Fruit fly (Drosophila melanogaster) whole organism, embryonic: ENCODE measurements around the gene vkg.
A peak's percentile ranks its signal among the peaks of the same experiment; 100 is the strongest.

ENCODE experiments used
- Atf3 ChIP-seq: fragments of 200-800 bp; sonication (Bioruptor generic); optimal IDR thresholded peaks from 3 replicates; lab custom pipeline; 2016; ENCODE audit warnings: missing biosample characterization, missing genetic modification characterization
- CG10321 ChIP-seq: fragments of 200-800 bp; sonication (Bioruptor generic); IDR thresholded peaks from 2 replicates; pipeline ENCODE4 v1.3.6; 2022; ENCODE audit warnings: missing biosample characterization, missing genetic modification characterization
- CG11085 ChIP-seq: fragments of 200-800 bp; sonication (Bioruptor generic); IDR thresholded peaks from 2 replicates; pipeline ENCODE4 v1.3.6; 2022; ENCODE audit warnings: missing biosample characterization, missing genetic modification characterization
- CG11695 ChIP-seq: fragments of 200-800 bp; sonication (Bioruptor generic); IDR thresholded peaks from 3 replicates; pipeline ENCODE4 v1.3.6; 2022; ENCODE audit warnings: missing biosample characterization, missing genetic modification characterization
- CG12942 ChIP-seq: fragments of 200-800 bp; sonication (Bioruptor generic); optimal IDR thresholded peaks from 3 replicates; lab custom pipeline; 2016; ENCODE audit warnings: missing biosample characterization, missing genetic modification characterization
- CG15696 ChIP-seq: fragments of 200-800 bp; sonication (Bioruptor generic); optimal IDR thresholded peaks from 2 replicates; lab custom pipeline; 2019; ENCODE audit warnings: missing biosample characterization, mild to moderate bottlenecking, missing genetic modification characterization, moderate library complexity
- CG18262 ChIP-seq: fragments of 200-800 bp; optimal IDR thresholded peaks from 3 replicates; lab custom pipeline; 2019; ENCODE audit warnings: missing biosample characterization, mild to moderate bottlenecking, missing genetic modification characterization, moderate library complexity
- CG30431 ChIP-seq: fragments of 200-800 bp; sonication (Bioruptor generic); optimal IDR thresholded peaks from 2 replicates; lab custom pipeline; 2017; ENCODE audit warnings: missing biosample characterization, missing genetic modification characterization
- CG31365 ChIP-seq: fragments of 200-800 bp; sonication (Bioruptor generic); optimal IDR thresholded peaks from 2 replicates; lab custom pipeline; 2018; ENCODE audit warnings: missing biosample characterization, mild to moderate bottlenecking, missing genetic modification characterization
- CG6175 ChIP-seq: fragments of 200-800 bp; sonication (Bioruptor generic); IDR thresholded peaks from 3 replicates; pipeline ENCODE4 v1.3.6; 2022; ENCODE audit warnings: missing biosample characterization, missing genetic modification characterization
- CG6813 ChIP-seq: fragments of 200-800 bp; sonication (Bioruptor generic); optimal IDR thresholded peaks from 2 replicates; lab custom pipeline; 2017; ENCODE audit warnings: missing biosample characterization, missing genetic modification characterization, mild to moderate bottlenecking, moderate library complexity, missing genetic modification reagents
- CG7745 ChIP-seq: fragments of 200-800 bp; sonication (Bioruptor generic); optimal IDR thresholded peaks from 2 replicates; lab custom pipeline; 2018; ENCODE audit warnings: missing biosample characterization, mild to moderate bottlenecking, missing genetic modification characterization, moderate library complexity
- CG8944 ChIP-seq: fragments of 200-800 bp; sonication (Bioruptor generic); optimal IDR thresholded peaks from 3 replicates; lab custom pipeline; 2016; ENCODE audit warnings: missing biosample characterization, missing genetic modification characterization
- CG9437 ChIP-seq: fragments of 200-800 bp; sonication (Bioruptor generic); optimal IDR thresholded peaks from 2 replicates; lab custom pipeline; 2018; ENCODE audit warnings: missing biosample characterization, mild to moderate bottlenecking, missing genetic modification characterization
- CG9876 ChIP-seq: fragments of 200-800 bp; sonication (Bioruptor generic); optimal IDR thresholded peaks from 2 replicates; lab custom pipeline; 2016; ENCODE audit warnings: missing biosample characterization, missing genetic modification characterization
- Deaf1 ChIP-seq: fragments of 200-800 bp; optimal IDR thresholded peaks from 3 replicates; lab custom pipeline; 2019; ENCODE audit warnings: missing biosample characterization, mild to moderate bottlenecking, missing genetic modification characterization, moderate library complexity
- Dref ChIP-seq: fragments of 200-800 bp; sonication (Bioruptor generic); IDR thresholded peaks from 2 replicates; pipeline ENCODE4 v1.3.6; 2022; ENCODE audit warnings: missing biosample characterization, missing genetic modification characterization
- Fer2 ChIP-seq: fragments of 200-800 bp; sonication (Bioruptor generic); optimal IDR thresholded peaks from 2 replicates; lab custom pipeline; 2018; ENCODE audit warnings: missing biosample characterization, mild to moderate bottlenecking, missing genetic modification characterization, moderate library complexity
- HHEX ChIP-seq: fragments of 200-800 bp; sonication (Bioruptor generic); optimal IDR thresholded peaks from 3 replicates; lab custom pipeline; 2017; ENCODE audit warnings: missing biosample characterization, mild to moderate bottlenecking, missing genetic modification characterization, missing genetic modification reagents
- Hr3 ChIP-seq: fragments of 200-800 bp; sonication (Bioruptor generic); optimal IDR thresholded peaks from 3 replicates; lab custom pipeline; 2016; ENCODE audit warnings: missing biosample characterization, missing genetic modification characterization
- MESR4 ChIP-seq: fragments of 200-800 bp; sonication (Bioruptor generic); optimal IDR thresholded peaks from 2 replicates; lab custom pipeline; 2018; ENCODE audit warnings: missing biosample characterization, mild to moderate bottlenecking, missing genetic modification characterization, moderate library complexity
- Meics ChIP-seq: fragments of 200-800 bp; sonication (Bioruptor generic); optimal IDR thresholded peaks from 2 replicates; lab custom pipeline; 2017; ENCODE audit warnings: missing biosample characterization, mild to moderate bottlenecking, missing genetic modification characterization
- Mes4 ChIP-seq: fragments of 200-800 bp; sonication (Bioruptor generic); optimal IDR thresholded peaks from 2 replicates; lab custom pipeline; 2016; ENCODE audit warnings: missing biosample characterization, missing genetic modification characterization
- NC2β ChIP-seq: fragments of 200-800 bp; sonication (Bioruptor generic); optimal IDR thresholded peaks from 2 replicates; lab custom pipeline; 2016; ENCODE audit warnings: missing biosample characterization, missing genetic modification characterization
- Oaz ChIP-seq: fragments of 200-800 bp; sonication (Bioruptor generic); IDR thresholded peaks from 2 replicates; pipeline ENCODE4 v1.3.6; 2022; ENCODE audit warnings: missing biosample characterization, missing genetic modification characterization
- Ptx1 ChIP-seq: fragments of 200-800 bp; sonication (Bioruptor generic); IDR thresholded peaks from 2 replicates; pipeline ENCODE4 v1.3.6; 2022; ENCODE audit warnings: missing biosample characterization, missing genetic modification characterization
- Ssrp ChIP-seq: fragments of 200-800 bp; sonication (Bioruptor generic); optimal IDR thresholded peaks from 2 replicates; lab custom pipeline; 2018; ENCODE audit warnings: missing biosample characterization, mild to moderate bottlenecking, missing genetic modification characterization, moderate library complexity
- abd-A ChIP-seq: fragments of 200-800 bp; sonication (Bioruptor generic); optimal IDR thresholded peaks from 3 replicates; lab custom pipeline; 2019; ENCODE audit warnings: missing biosample characterization, mild to moderate bottlenecking, missing genetic modification characterization, moderate library complexity
- ash1 ChIP-seq: fragments of 200-800 bp; sonication (Bioruptor generic); optimal IDR thresholded peaks from 2 replicates; lab custom pipeline; 2018; ENCODE audit warnings: missing biosample characterization, mild to moderate bottlenecking, missing genetic modification characterization
- bbx ChIP-seq: fragments of 200-800 bp; sonication (Bioruptor generic); IDR thresholded peaks from 2 replicates; pipeline ENCODE4 v1.3.6; 2022; ENCODE audit warnings: missing biosample characterization, missing genetic modification characterization; ENCODE audit not compliant: partially characterized antibody
- cad ChIP-seq: fragments of >200 bp; optimal IDR thresholded peaks from 2 replicates; lab custom pipeline; 2017; ENCODE audit warnings: missing biosample characterization, missing genetic modification characterization
- caup ChIP-seq: fragments of 200-800 bp; sonication (Bioruptor generic); optimal IDR thresholded peaks from 3 replicates; lab custom pipeline; 2017; ENCODE audit warnings: missing biosample characterization, mild to moderate bottlenecking, missing genetic modification characterization, moderate library complexity; ENCODE audit not compliant: severe bottlenecking
- dysf ChIP-seq: fragments of 200-800 bp; sonication (Bioruptor generic); IDR thresholded peaks from 3 replicates; pipeline ENCODE4 v1.3.6; 2022; ENCODE audit warnings: missing biosample characterization, missing genetic modification characterization
- eyg ChIP-seq: fragments of 200-800 bp; sonication (Bioruptor generic); optimal IDR thresholded peaks from 3 replicates; lab custom pipeline; 2016; ENCODE audit warnings: missing biosample characterization, missing genetic modification characterization
- fd96Cb ChIP-seq: fragments of 200-800 bp; sonication (Bioruptor generic); optimal IDR thresholded peaks from 2 replicates; lab custom pipeline; 2018; ENCODE audit warnings: missing biosample characterization, mild to moderate bottlenecking, missing genetic modification characterization, moderate library complexity
- gcm ChIP-seq: fragments of 200-800 bp; sonication (Bioruptor generic); optimal IDR thresholded peaks from 2 replicates; lab custom pipeline; 2019; ENCODE audit warnings: missing biosample characterization, mild to moderate bottlenecking, missing genetic modification characterization, moderate library complexity
- gsb ChIP-seq: fragments of 200-800 bp; sonication (Bioruptor generic); IDR thresholded peaks from 2 replicates; pipeline ENCODE4 v1.3.6; 2022; ENCODE audit warnings: missing biosample characterization, missing genetic modification characterization
- h ChIP-seq: fragments of >200 bp; optimal IDR thresholded peaks from 2 replicates; lab custom pipeline; 2017
- ken ChIP-seq: fragments of 200-800 bp; sonication (Bioruptor generic); IDR thresholded peaks from 3 replicates; pipeline ENCODE4 v1.3.6; 2022; ENCODE audit warnings: missing biosample characterization, missing genetic modification characterization
- knrl ChIP-seq: fragments of 200-800 bp; sonication (Bioruptor generic); IDR thresholded peaks from 3 replicates; pipeline ENCODE4 v1.3.6; 2022; ENCODE audit warnings: missing biosample characterization, missing genetic modification characterization; ENCODE audit not compliant: partially characterized antibody
- nerfin-1 ChIP-seq: fragments of 200-800 bp; sonication (Bioruptor generic); optimal IDR thresholded peaks from 3 replicates; lab custom pipeline; 2019; ENCODE audit warnings: missing biosample characterization, mild to moderate bottlenecking, missing genetic modification characterization, moderate library complexity
- org-1 ChIP-seq: fragments of 200-800 bp; sonication (Bioruptor generic); optimal IDR thresholded peaks from 2 replicates; lab custom pipeline; 2017; ENCODE audit warnings: missing biosample characterization, missing genetic modification characterization
- pan ChIP-seq, 4 experiments: fragments of >200 bp in 3 of 4; fragments of 200-800 bp in 1 of 4; sonication (Bioruptor generic) in 1 of 4; optimal IDR thresholded peaks in 3 of 4; IDR thresholded peaks in 1 of 4; 2 replicates each; pipeline versions ENCODE4 v1.3.6 to Lab custom; 2017 to 2022; ENCODE audit warnings: missing biosample characterization in 2 of 4, missing genetic modification characterization in 2 of 4, mixed read lengths in 1 of 4
- pita ChIP-seq: fragments of 200-800 bp; sonication (Bioruptor generic); optimal IDR thresholded peaks from 2 replicates; lab custom pipeline; 2017; ENCODE audit warnings: missing biosample characterization, mild to moderate bottlenecking, missing genetic modification characterization
- pum ChIP-seq: fragments of 200-800 bp; sonication (Bioruptor generic); optimal IDR thresholded peaks from 2 replicates; lab custom pipeline; 2016; ENCODE audit warnings: missing biosample characterization, missing genetic modification characterization
- schlank ChIP-seq: fragments of 200-800 bp; sonication (Bioruptor generic); optimal IDR thresholded peaks from 2 replicates; lab custom pipeline; 2018; ENCODE audit warnings: missing biosample characterization, mild to moderate bottlenecking, missing genetic modification characterization
- slbo ChIP-seq: fragments of 200-800 bp; sonication (Bioruptor generic); IDR thresholded peaks from 2 replicates; pipeline ENCODE4 v1.3.6; 2022; ENCODE audit warnings: missing biosample characterization, missing genetic modification characterization
- sug ChIP-seq: fragments of 200-800 bp; optimal IDR thresholded peaks from 2 replicates; lab custom pipeline; 2019; ENCODE audit warnings: missing biosample characterization, mild to moderate bottlenecking, missing genetic modification characterization, moderate library complexity
- tio ChIP-seq: fragments of 200-800 bp; sonication (Bioruptor generic); optimal IDR thresholded peaks from 2 replicates; lab custom pipeline; 2017; ENCODE audit warnings: missing biosample characterization, missing genetic modification characterization, inconsistent platforms
- wor ChIP-seq: fragments of 200-800 bp; sonication (Bioruptor generic); IDR thresholded peaks from 2 replicates; pipeline ENCODE4 v1.3.6; 2022; ENCODE audit warnings: missing biosample characterization, missing genetic modification characterization
- zen ChIP-seq: fragments of 200-800 bp; sonication (Bioruptor generic); optimal IDR thresholded peaks from 3 replicates; lab custom pipeline; 2018; ENCODE audit warnings: missing biosample characterization, mild to moderate bottlenecking, missing genetic modification characterization, moderate library complexity

Gene vkg

dm6 chr2L:5010784-5011260, 17.2 kb downstream of the vkg start, which contains the start of the genes CG31917, Tfb5 and SelT (continued):
- TF ChIP-seq tio (GFP tag; lab: Kevin White, UChicago) (no peak), Dref (peak; percentile 59), CG9876 (GFP tag; lab: Kevin White, UChicago) (peak; percentile 21), CG15696 (tag; lab: Kevin White, UChicago) (peak; percentile 50), CG7745 (tag; lab: Kevin White, UChicago) (no peak), nerfin-1 (tag; lab: Kevin White, UChicago) (peak; percentile 45), Meics (GFP tag; lab: Kevin White, UChicago) (no peak), eyg (GFP tag; lab: Kevin White, UChicago) (no peak), HHEX (GFP tag; lab: Kevin White, UChicago) (peak; percentile 25), Ssrp (tag; lab: Kevin White, UChicago) (peak; percentile 45), pan (optimal IDR thresholded peaks at IDR 0.05; lab: Kevin White, UChicago) (no peak), pan (GFP tag; optimal IDR thresholded peaks at IDR 0.05 in 1 of 2, IDR thresholded peaks at IDR 0.05 in 1 of 2) (no peak), CG6175 (GFP tag; lab: Robert Waterston, UW) (no peak), zen (tag; lab: Kevin White, UChicago) (peak; percentile 50), CG12942 (GFP tag; lab: Kevin White, UChicago) (peak; percentile 59), ken (GFP tag; lab: Robert Waterston, UW) (no peak), CG30431 (GFP tag; lab: Kevin White, UChicago) (no peak), dysf (GFP tag; lab: Robert Waterston, UW) (peak; percentile 57; the same call in 1 of the 3 replicates), gcm (GFP tag; lab: Kevin White, UChicago) (peak; percentile 61), Oaz (GFP tag; lab: Robert Waterston, UW) (no peak), ash1 (GFP tag; lab: Kevin White, UChicago) (no peak), pum (GFP tag; lab: Kevin White, UChicago) (peak; percentile 15), Hr3 (peak; percentile 53), CG18262 (tag; lab: Kevin White, UChicago) (no peak), bbx (GFP tag; lab: Robert Waterston, UW) (peak; percentile 39; the same call in 1 of the 2 replicates), CG8944 (GFP tag; lab: Kevin White, UChicago) (peak; percentile 36), Mes4 (GFP tag; lab: Kevin White, UChicago) (no peak), NC2β (GFP tag; lab: Kevin White, UChicago) (peak; percentile 68), wor (GFP tag; lab: Robert Waterston, UW) (no peak), knrl (GFP tag; lab: Robert Waterston, UW) (peak; percentile 80), Deaf1 (tag; lab: Kevin White, UChicago) (no peak), org-1 (no peak), pita (GFP tag; lab: Kevin White, UChicago) (no peak), slbo (GFP tag; lab: Robert Waterston, UW) (peak; percentile 71), Atf3 (GFP tag; lab: Kevin White, UChicago) (no peak), h (no peak), abd-A (tag; lab: Kevin White, UChicago) (no peak), sug (tag; lab: Kevin White, UChicago) (no peak), schlank (tag; lab: Kevin White, UChicago) (peak; percentile 3), CG11085 (no peak), CG31365 (tag; lab: Kevin White, UChicago) (no peak), gsb (GFP tag; lab: Robert Waterston, UW) (no peak), Ptx1 (peak; percentile 56; the same call in 1 of the 2 replicates), MESR4 (GFP tag; lab: Kevin White, UChicago) (peak; percentile 65), cad (GFP tag; lab: Kevin White, UChicago) (no peak), caup (GFP tag; lab: Kevin White, UChicago) (no peak), CG10321 (GFP tag; lab: Robert Waterston, UW) (no peak), CG11695 (GFP tag; lab: Robert Waterston, UW) (no peak), CG9437 (GFP tag; lab: Kevin White, UChicago) (no peak), fd96Cb (tag; lab: Kevin White, UChicago) (peak; percentile 15), Fer2 (tag; lab: Kevin White, UChicago) (peak; percentile 17), CG6813 (GFP tag; lab: Kevin White, UChicago) (no peak)
